Worm (Caenorhabditis elegans) whole organism, early embryonic: ENCODE results near the gene sod-5.

Source experiments
- B0310.2 ChIP-seq: sonication (generic microtip); optimal IDR thresholded peaks from 2 replicates; lab custom pipeline; 2016; ENCODE audit warnings: mild to moderate bottlenecking, missing genetic modification characterization, missing compliant biosample characterization
- F13C5.2 ChIP-seq: sonication (generic microtip); optimal IDR thresholded peaks from 2 replicates; lab custom pipeline; 2017; ENCODE audit warnings: mild to moderate bottlenecking, missing genetic modification characterization, inconsistent platforms, missing compliant biosample characterization
- aly-1 ChIP-seq: sonication (generic microtip); optimal IDR thresholded peaks from 2 replicates; lab custom pipeline; 2016; ENCODE audit warnings: missing genetic modification characterization, missing compliant biosample characterization
- ceh-13 ChIP-seq: fragments of 200-800 bp; sonication (Bioruptor generic); optimal IDR thresholded peaks from 2 replicates; lab custom pipeline; 2018; ENCODE audit warnings: mild to moderate bottlenecking, missing genetic modification characterization, missing compliant biosample characterization
- ceh-36 ChIP-seq: sonication (generic microtip); optimal IDR thresholded peaks from 2 replicates; lab custom pipeline; 2016; ENCODE audit warnings: missing genetic modification characterization, inconsistent platforms, missing compliant biosample characterization
- flt-1 ChIP-seq: fragments of 200-800 bp; sonication (Bioruptor generic); IDR thresholded peaks from 2 replicates; pipeline ENCODE4 v1.3.6; 2022; ENCODE audit warnings: missing genetic modification characterization, missing compliant biosample characterization
- hmg-4 ChIP-seq: fragments of 200-800 bp; sonication (Bioruptor generic); optimal IDR thresholded peaks from 2 replicates; lab custom pipeline; 2018; ENCODE audit warnings: mild to moderate bottlenecking, missing genetic modification characterization, missing compliant biosample characterization
- hnd-1 ChIP-seq: sonication (generic microtip); optimal IDR thresholded peaks from 2 replicates; lab custom pipeline; 2016; ENCODE audit warnings: missing genetic modification characterization, missing compliant biosample characterization
- pes-1 ChIP-seq: fragments of 200-800 bp; sonication (Bioruptor generic); IDR thresholded peaks from 2 replicates; pipeline ENCODE4 v1.3.6; 2022; ENCODE audit warnings: missing genetic modification reagents, missing genetic modification characterization, missing compliant biosample characterization
- scrt-1 ChIP-seq: fragments of 200-800 bp; sonication (Bioruptor generic); IDR thresholded peaks from 2 replicates; pipeline ENCODE4 v1.3.6; 2022; ENCODE audit warnings: missing genetic modification characterization, missing compliant biosample characterization
- tra-4 ChIP-seq: sonication (generic microtip); optimal IDR thresholded peaks from 2 replicates; lab custom pipeline; 2017; ENCODE audit warnings: missing genetic modification characterization, missing compliant biosample characterization

sod-5 gene

DNA sequence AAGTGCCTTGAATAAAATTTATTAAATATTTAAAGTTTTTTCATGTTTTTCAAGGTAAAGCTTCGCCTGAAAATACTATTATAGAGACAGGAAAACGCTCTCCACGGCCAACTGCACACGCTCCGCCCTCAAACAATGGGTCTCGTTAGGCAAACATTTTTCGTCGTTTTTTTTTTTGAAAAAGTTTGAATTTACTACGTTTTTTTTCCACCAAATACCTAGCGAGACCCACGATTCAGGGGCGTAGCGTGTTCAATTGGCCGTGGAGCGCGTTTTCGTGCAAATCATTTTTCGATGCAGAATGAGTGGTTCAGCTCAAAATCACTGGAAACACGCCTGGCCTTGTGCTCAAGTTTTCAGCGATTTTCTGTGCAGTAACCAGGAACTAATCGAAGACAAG, 50.4 kb downstream of the sod-5 start, which contains the start of gene W06B4.2:
W06B4.2 (plus strand) TSS at position 301 of the 400 bp plus-strand sequence.
- no peak for TF ChIP-seq hnd-1
- TF ChIP-seq hmg-4 (GFP tag; lab: Kevin White, UChicago): no peak
- TF ChIP-seq tra-4: no peak
- no peak for TF ChIP-seq ceh-36 (tag; lab: Kevin White, UChicago)
- no peak for TF ChIP-seq aly-1 (tag; lab: Kevin White, UChicago)
- no peak for TF ChIP-seq flt-1 (GFP tag; lab: Robert Waterston, UW)
- no peak for TF ChIP-seq scrt-1
- no peak for TF ChIP-seq B0310.2 (tag; lab: Kevin White, UChicago)
- TF ChIP-seq pes-1 (GFP tag; lab: Robert Waterston, UW): no peak
- TF ChIP-seq F13C5.2 (tag; lab: Kevin White, UChicago): no peak
- TF ChIP-seq ceh-13 (GFP tag; lab: Kevin White, UChicago): no peak
